Fruit fly (Drosophila melanogaster): ENCODE data around the gene Rpt3.
A peak's percentile ranks its signal among the peaks of the same experiment; 100 is the strongest.

Gene Rpt3

dm6 chrX:11109670-11110069 is 15.2 kb upstream of the Rpt3 start:
- TF ChIP-seq svp (GFP tag), result peak; percentile 83
- TF ChIP-seq CG16779 (tag; optimal IDR thresholded peaks at IDR 0.05), result no peak

- 0 out of 3 replicates have a peak, but pooled peaks have one; percentile 11 for TF ChIP-seq eg (GFP tag; IDR thresholded peaks at IDR 0.05)
- peak; percentile 13 for TF ChIP-seq fd59A (GFP tag; optimal IDR thresholded peaks at IDR 0.05)
- TF ChIP-seq spab (GFP tag; optimal IDR thresholded peaks at IDR 0.05), result no peak
- no peak for TF ChIP-seq net (GFP tag; optimal IDR thresholded peaks at IDR 0.05)
- TF ChIP-seq Eip78C (GFP tag), result no peak
- peak; percentile 42; the same call in 1 of the 3 replicates for TF ChIP-seq CG6163 (GFP tag; IDR thresholded peaks at IDR 0.05)
- TF ChIP-seq CG1621 (tag; optimal IDR thresholded peaks at IDR 0.05), result peak; percentile 83
- TF ChIP-seq salr (GFP tag; optimal IDR thresholded peaks at IDR 0.05), result peak in 1 of 2 experiments; percentile 39
Measured at dm6 chrX:11123561-11123960, 1.3 kb upstream of the Rpt3 start.

dm6 chrX:11124126-11124748 is 664 bp upstream of the Rpt3 start, which contains the start of gene CG11122:
Gene CG11122 (minus strand): TSS chrX:11124726.
- TF ChIP-seq Eip75B (GFP tag; optimal IDR thresholded peaks at IDR 0.05) (no peak), CG6163 (GFP tag; IDR thresholded peaks at IDR 0.05) (peak; percentile 60; the same call in 2 of the 3 replicates), ss (GFP tag; optimal IDR thresholded peaks at IDR 0.05) (peak; percentile 31 to 38)

dm6 chrX:11128828-11129227 is 3.9 kb downstream of the Rpt3 start, which contains the start of gene SrpRalpha:
Gene SrpRalpha (minus strand): TSS chrX:11129087.
- TF ChIP-seq Sox14 (GFP tag; optimal IDR thresholded peaks at IDR 0.05), result no peak
- TF ChIP-seq achi (GFP tag; optimal IDR thresholded peaks at IDR 0.05), result peak; percentile 99
- 0 out of 2 replicates have a peak, but pooled peaks have one; percentile 15 for TF ChIP-seq CG15336 (GFP tag; IDR thresholded peaks at IDR 0.05)
- TF ChIP-seq vri (GFP tag; optimal IDR thresholded peaks at IDR 0.05), result no peak
- TF ChIP-seq CG16779 (tag; optimal IDR thresholded peaks at IDR 0.05), result no peak
- no peak for TF ChIP-seq CG6792 (GFP tag; optimal IDR thresholded peaks at IDR 0.05)
- TF ChIP-seq esn (GFP tag; optimal IDR thresholded peaks at IDR 0.05), result peak; percentile 1
- no peak for TF ChIP-seq Smox (GFP tag; optimal IDR thresholded peaks at IDR 0.05)
- TF ChIP-seq CG8319 (GFP tag; optimal IDR thresholded peaks at IDR 0.05), result no peak
- TF ChIP-seq CG6163 (GFP tag; IDR thresholded peaks at IDR 0.05), result no peak
- no peak for TF ChIP-seq cyc (GFP tag; optimal IDR thresholded peaks at IDR 0.05)
- no peak for TF ChIP-seq Sox15 (GFP tag; optimal IDR thresholded peaks at IDR 0.05)

DNA sequence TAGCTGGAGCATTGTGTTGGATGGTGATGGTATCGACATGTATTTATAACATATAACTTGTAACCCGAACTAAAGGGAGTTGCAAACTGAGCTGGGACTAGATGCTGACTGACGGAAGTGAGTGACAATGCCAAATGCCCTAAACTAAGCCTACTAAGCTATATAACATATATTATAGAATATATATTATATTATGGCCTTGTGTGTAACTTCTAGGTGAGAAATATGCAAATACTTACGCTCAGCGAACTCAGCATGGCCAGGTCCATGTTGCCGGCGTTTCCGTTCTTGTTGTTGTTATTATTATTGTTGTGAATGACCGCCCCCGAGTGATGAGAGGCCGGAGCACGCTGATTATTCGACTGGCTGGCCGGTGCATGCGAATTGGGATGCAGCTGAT is 7.4 kb downstream of the Rpt3 start, which contains the start of gene CG44385:
CG44385 (minus strand) TSS at position 101 of the 400 bp plus-strand sequence.
- TF ChIP-seq vri (GFP tag; optimal IDR thresholded peaks at IDR 0.05), result no peak
- TF ChIP-seq Eip93F (GFP tag; optimal IDR thresholded peaks at IDR 0.05), result no peak
- no peak for TF ChIP-seq CG8119 (GFP tag; IDR thresholded peaks at IDR 0.05)
- TF ChIP-seq CG6163 (GFP tag; IDR thresholded peaks at IDR 0.05), result no peak
- no peak for TF ChIP-seq dac (GFP tag; optimal IDR thresholded peaks at IDR 0.05)
- TF ChIP-seq Smox (GFP tag; optimal IDR thresholded peaks at IDR 0.05), result no peak
- TF ChIP-seq CG34406 (GFP tag; optimal IDR thresholded peaks at IDR 0.05), result no peak

dm6 chrX:11135840-11136586 is 11.1 kb downstream of the Rpt3 start:
- peak; percentile 5 for TF ChIP-seq Eip78C (GFP tag)
- TF ChIP-seq Eip93F (GFP tag; optimal IDR thresholded peaks at IDR 0.05), result no peak
- TF ChIP-seq CG15336 (GFP tag; IDR thresholded peaks at IDR 0.05), result 0 out of 2 replicates have a peak, but pooled peaks have one; percentile 7
- peak; percentile 41 for TF ChIP-seq svp (GFP tag)

Data from whole organism, prepupa.